Worm (Caenorhabditis elegans): ENCODE results near the gene che-12.

che-12 gene

ce11 chrV:10313953-10314352, 6.8 kb upstream of the che-12 start, which contains the start of gene gcy-6:
TSS of gene gcy-6 (minus strand) at chrV:10314053.
- TF ChIP-seq nhr-43 (tag; optimal IDR thresholded peaks at IDR 0.05; ENCODE audit: poor library complexity, severe bottlenecking) (no peak), eor-1 (tag; optimal IDR thresholded peaks at IDR 0.05) (no peak)

ce11 chrV:10297099-10297498, 10.1 kb downstream of the che-12 start, which contains the start of gene B0024.4:
TSS of gene B0024.4 (plus strand) at chrV:10297399.
- TF ChIP-seq lin-39 (tag; optimal IDR thresholded peaks at IDR 0.05): no peak
- no peak for TF ChIP-seq pha-4 (tag; optimal IDR thresholded peaks at IDR 0.05)

ce11 chrV:10294549-10294948, 12.6 kb downstream of the che-12 start, which contains the start of gene col-150:
TSS of gene col-150 (minus strand) at chrV:10294649.
- no peak for TF ChIP-seq ceh-16 (tag; optimal IDR thresholded peaks at IDR 0.05)
- TF ChIP-seq ztf-4 (tag; optimal IDR thresholded peaks at IDR 0.05): no peak
- TF ChIP-seq R02D3.7 (tag; optimal IDR thresholded peaks at IDR 0.05): no peak
- TF ChIP-seq tbx-2 (tag; optimal IDR thresholded peaks at IDR 0.05): no peak
- no peak for TF ChIP-seq unc-39 (tag; optimal IDR thresholded peaks at IDR 0.05)
- TF ChIP-seq fos-1 (tag; optimal IDR thresholded peaks at IDR 0.05): no peak
- TF ChIP-seq sea-2 (GFP tag; optimal IDR thresholded peaks at IDR 0.05): no peak

- TF ChIP-seq elt-3 (tag; optimal IDR thresholded peaks at IDR 0.05) (peak in 1 of 3 experiments; percentile 56), nhr-23 (tag; optimal IDR thresholded peaks at IDR 0.05) (peak; percentile 75), ceh-28 (tag; optimal IDR thresholded peaks at IDR 0.05) (no peak)
These were observed 14.3 kb downstream of the che-12 start, which contains the start of gene col-149 for ce11 chrV:10292819-10293357. TSS of gene col-149 (minus strand) at chrV:10292869.

- no peak for TF ChIP-seq fkh-10 (GFP tag; optimal IDR thresholded peaks at IDR 0.05)
- TF ChIP-seq nhr-25 (tag; optimal IDR thresholded peaks at IDR 0.05): no peak
- TF ChIP-seq sea-2 (GFP tag; optimal IDR thresholded peaks at IDR 0.05): no peak
- TF ChIP-seq ceh-16 (tag; optimal IDR thresholded peaks at IDR 0.05): no peak
- TF ChIP-seq unc-39 (tag; optimal IDR thresholded peaks at IDR 0.05): no peak
- TF ChIP-seq nhr-67 (tag; optimal IDR thresholded peaks at IDR 0.05): no peak
- no peak for TF ChIP-seq pqm-1 (tag; optimal IDR thresholded peaks at IDR 0.05)
- TF ChIP-seq snpc-4 (tag; optimal IDR thresholded peaks at IDR 0.05): no peak
- TF ChIP-seq pha-4 (tag; optimal IDR thresholded peaks at IDR 0.05): no peak
- no peak for TF ChIP-seq nhr-237 (tag; optimal IDR thresholded peaks at IDR 0.05)
- no peak for TF ChIP-seq nhr-76 (tag; optimal IDR thresholded peaks at IDR 0.05)
- TF ChIP-seq fos-1 (tag; optimal IDR thresholded peaks at IDR 0.05): no peak
- no peak for TF ChIP-seq nhr-43 (tag; optimal IDR thresholded peaks at IDR 0.05; ENCODE audit: poor library complexity, severe bottlenecking)
- TF ChIP-seq ztf-4 (tag; optimal IDR thresholded peaks at IDR 0.05): no peak
- TF ChIP-seq mdl-1 (tag; optimal IDR thresholded peaks at IDR 0.05): no peak
These were observed 15.3 kb downstream of the che-12 start for ce11 chrV:10291848-10292247.

- TF ChIP-seq nfya-1 (tag; optimal IDR thresholded peaks at IDR 0.05; ENCODE audit: insufficient read depth): no peak
- no peak for TF ChIP-seq nhr-43 (tag; optimal IDR thresholded peaks at IDR 0.05; ENCODE audit: poor library complexity, severe bottlenecking)
- no peak for TF ChIP-seq ceh-16 (tag; optimal IDR thresholded peaks at IDR 0.05)
- no peak for TF ChIP-seq zag-1 (tag; optimal IDR thresholded peaks at IDR 0.05)
- no peak for TF ChIP-seq pqm-1 (tag; optimal IDR thresholded peaks at IDR 0.05)
- TF ChIP-seq nhr-23 (tag; optimal IDR thresholded peaks at IDR 0.05): no peak
- TF ChIP-seq skn-1 (tag; optimal IDR thresholded peaks at IDR 0.05): no peak
- no peak for TF ChIP-seq sea-2 (GFP tag; optimal IDR thresholded peaks at IDR 0.05)
- no peak for TF ChIP-seq unc-62 (GFP tag; optimal IDR thresholded peaks at IDR 0.05)
- TF ChIP-seq daf-12 (tag; optimal IDR thresholded peaks at IDR 0.05): no peak
- TF ChIP-seq lin-15B (tag; optimal IDR thresholded peaks at IDR 0.05): no peak
- no peak for TF ChIP-seq nhr-76 (tag; optimal IDR thresholded peaks at IDR 0.05)
These were observed 17.4 kb downstream of the che-12 start, which contains the start of gene B0024.15 for ce11 chrV:10289743-10290142. TSS of gene B0024.15 (plus strand) at chrV:10290043.

ce11 chrV:10287260-10287659, 19.9 kb downstream of the che-12 start, which contains the start of gene B0024.3:
TSS of gene B0024.3 (plus strand) at chrV:10287560.
- TF ChIP-seq ama-1 (optimal IDR thresholded peaks at IDR 0.05): no peak
- no peak for TF ChIP-seq ceh-9 (tag; optimal IDR thresholded peaks at IDR 0.05)
- no peak for TF ChIP-seq snpc-4 (tag; optimal IDR thresholded peaks at IDR 0.05)
- TF ChIP-seq pha-4 (tag; optimal IDR thresholded peaks at IDR 0.05): no peak
- no peak for TF ChIP-seq ztf-4 (tag; optimal IDR thresholded peaks at IDR 0.05)
- TF ChIP-seq mml-1 (tag; optimal IDR thresholded peaks at IDR 0.05): no peak
- TF ChIP-seq tbx-2 (tag; optimal IDR thresholded peaks at IDR 0.05): no peak
- TF ChIP-seq ceh-16 (tag; optimal IDR thresholded peaks at IDR 0.05): no peak
- no peak for TF ChIP-seq aly-2 (tag; optimal IDR thresholded peaks at IDR 0.05)
- TF ChIP-seq skn-1 (tag; optimal IDR thresholded peaks at IDR 0.05): no peak
- no peak for TF ChIP-seq egl-27 (tag; optimal IDR thresholded peaks at IDR 0.05)
- no peak for TF ChIP-seq nhr-67 (tag; optimal IDR thresholded peaks at IDR 0.05)
- TF ChIP-seq unc-39 (tag; optimal IDR thresholded peaks at IDR 0.05): no peak
- TF ChIP-seq nfya-1 (tag; optimal IDR thresholded peaks at IDR 0.05; ENCODE audit: insufficient read depth): no peak
- no peak for TF ChIP-seq ztf-11 (tag; optimal IDR thresholded peaks at IDR 0.05)
- TF ChIP-seq jun-1 (tag; optimal IDR thresholded peaks at IDR 0.05): no peak
- no peak for TF ChIP-seq mdl-1 (tag; optimal IDR thresholded peaks at IDR 0.05)

Measured in whole organism, L3 larva.